Worm (Caenorhabditis elegans) whole organism, L1 larva: Measurements from ENCODE around the gene dohh-1.

Source experiments
- aha-1 ChIP-seq: fragments of 150-350 bp; optimal IDR thresholded peaks from 2 replicates; lab custom pipeline; 2014; ENCODE audit warnings: missing biosample characterization, missing genetic modification characterization
- fkh-10 ChIP-seq: sonication (generic microtip); optimal IDR thresholded peaks from 2 replicates; lab custom pipeline; 2017; ENCODE audit warnings: missing biosample characterization, missing genetic modification reagents, missing genetic modification characterization
- lin-35 ChIP-seq, 2 experiments: fragments of 150-350 bp; optimal IDR thresholded peaks; 2 replicates each; lab custom pipeline; 2014; ENCODE audit warnings: missing biosample characterization in 2 of 2, missing genetic modification characterization in 2 of 2, missing genetic modification reagents in 2 of 2
- lsy-2 ChIP-seq, 2 experiments: fragments of 150-350 bp; optimal IDR thresholded peaks; 2 replicates each; lab custom pipeline; 2014; ENCODE audit warnings: missing biosample characterization in 2 of 2, missing genetic modification characterization in 2 of 2
- nhr-19 ChIP-seq: fragments of 200-800 bp; sonication (Bioruptor generic); conservative IDR thresholded peaks from 2 replicates; pipeline ENCODE4 v1.3.6; 2022; ENCODE audit warnings: missing genetic modification characterization, missing compliant biosample characterization
- pqm-1 ChIP-seq: sonication (generic microtip); optimal IDR thresholded peaks from 3 replicates; lab custom pipeline; 2017; ENCODE audit warnings: missing biosample characterization, missing genetic modification characterization
- zag-1 ChIP-seq: fragments of 150-350 bp; optimal IDR thresholded peaks from 2 replicates; lab custom pipeline; 2014; ENCODE audit warnings: missing biosample characterization, missing genetic modification characterization

DNA sequence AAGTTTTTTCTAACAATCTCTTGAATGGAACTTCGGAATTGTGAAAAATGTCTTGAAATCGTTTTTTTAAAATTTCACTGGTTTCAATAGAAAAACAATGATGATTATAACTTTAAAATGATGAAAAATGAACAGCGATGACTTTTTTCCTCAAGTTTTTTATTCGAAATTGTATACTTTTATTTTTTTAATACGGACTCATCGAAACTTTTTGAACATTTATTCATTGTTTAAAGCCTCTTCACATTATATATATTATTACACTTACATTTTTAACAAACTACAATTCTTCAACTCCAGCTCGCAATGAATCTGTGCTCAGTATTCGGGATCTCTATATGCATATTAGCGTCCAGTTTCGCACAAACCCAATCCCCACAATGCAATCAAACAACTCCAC, 48.2 kb downstream of the dohh-1 start, which contains the start of gene M28.8:
- TF ChIP-seq lsy-2 (tag; optimal IDR thresholded peaks at IDR 0.05; lab: Kevin White, UChicago) (no peak), fkh-10 (GFP tag; lab: Kevin White, UChicago) (no peak), zag-1 (tag; lab: Kevin White, UChicago) (no peak), aha-1 (no peak), lin-35 (GFP tag; optimal IDR thresholded peaks at IDR 0.05; lab: Kevin White, UChicago) (no peak), nhr-19 (GFP tag; lab: Robert Waterston, UW) (no peak), pqm-1 (tag; lab: Kevin White, UChicago) (no peak)
